Worm (Caenorhabditis elegans) whole organism, L4 larva: Measurements from ENCODE around the gene F13H10.5.

Source experiments
- ZK546.5 ChIP-seq, 2 experiments: sonication (generic microtip); optimal IDR thresholded peaks; 2 replicates each; lab custom pipeline; 2017; ENCODE audit warnings: missing biosample characterization in 2 of 2, missing genetic modification characterization in 2 of 2
- aly-2 ChIP-seq: sonication (generic microtip); optimal IDR thresholded peaks from 2 replicates; lab custom pipeline; 2018; ENCODE audit warnings: missing biosample characterization, missing genetic modification characterization
- ceh-62 ChIP-seq: sonication (generic microtip); optimal IDR thresholded peaks from 2 replicates; lab custom pipeline; 2017; ENCODE audit warnings: missing biosample characterization, missing genetic modification characterization
- duxl-1 ChIP-seq: sonication (generic microtip); optimal IDR thresholded peaks from 2 replicates; lab custom pipeline; 2016; ENCODE audit warnings: mild to moderate bottlenecking, missing genetic modification characterization, moderate library complexity, missing compliant biosample characterization; ENCODE audit not compliant: poor library complexity
- fkh-10 ChIP-seq: fragments of 150-350 bp; optimal IDR thresholded peaks from 2 replicates; lab custom pipeline; 2014; ENCODE audit warnings: missing biosample characterization, missing genetic modification reagents, missing genetic modification characterization
- fos-1 ChIP-seq: fragments of 150-350 bp; optimal IDR thresholded peaks from 2 replicates; lab custom pipeline; 2014; ENCODE audit warnings: missing biosample characterization, missing genetic modification characterization
- lin-13 ChIP-seq: fragments of 150-350 bp; optimal IDR thresholded peaks from 2 replicates; lab custom pipeline; 2014; ENCODE audit warnings: missing biosample characterization, missing genetic modification reagents, missing genetic modification characterization
- lin-39 ChIP-seq: fragments of 150-350 bp; optimal IDR thresholded peaks from 2 replicates; lab custom pipeline; 2014; ENCODE audit warnings: missing biosample characterization, missing genetic modification reagents, missing genetic modification characterization
- mxl-3 ChIP-seq: fragments of 200-800 bp; sonication (Bioruptor generic); optimal IDR thresholded peaks from 2 replicates; lab custom pipeline; 2018; ENCODE audit warnings: mild to moderate bottlenecking, missing genetic modification characterization, missing compliant biosample characterization
- nhr-10 ChIP-seq: fragments of 150-350 bp; optimal IDR thresholded peaks from 2 replicates; lab custom pipeline; 2014; ENCODE audit warnings: missing biosample characterization, missing genetic modification characterization
- skn-1 ChIP-seq: fragments of 150-350 bp; optimal IDR thresholded peaks from 2 replicates; lab custom pipeline; 2014; ENCODE audit warnings: missing biosample characterization, missing genetic modification characterization
- zag-1 ChIP-seq: fragments of 150-350 bp; optimal IDR thresholded peaks from 2 replicates; lab custom pipeline; 2014; ENCODE audit warnings: missing biosample characterization, missing genetic modification characterization

ce11 chrIV:11037118-11037719 lies 46.4 kb downstream of the F13H10.5 start:
- TF ChIP-seq nhr-10 (tag; lab: Kevin White, UChicago) (no peak), zag-1 (tag; lab: Kevin White, UChicago) (no peak), skn-1 (tag; lab: Kevin White, UChicago) (no peak), fos-1 (tag; lab: Kevin White, UChicago) (no peak), ceh-62 (no peak), mxl-3 (GFP tag; lab: Kevin White, UChicago) (no peak), ZK546.5 (tag; optimal IDR thresholded peaks at IDR 0.05; lab: Kevin White, UChicago) (no peak), fkh-10 (GFP tag; lab: Kevin White, UChicago) (no peak), lin-13 (GFP tag; lab: Kevin White, UChicago) (no peak), duxl-1 (tag; lab: Kevin White, UChicago) (no peak), aly-2 (tag; lab: Kevin White, UChicago) (no peak), lin-39 (tag; lab: Kevin White, UChicago) (no peak)
